Worm (Caenorhabditis elegans): Measurements from ENCODE around the gene F39G3.2.

ce11 chrV:4783313-4783712, 45.7 kb downstream of the F39G3.2 start, which contains the start of gene Y60C6A.1:
- no peak for TF ChIP-seq ztf-11 (tag; optimal IDR thresholded peaks at IDR 0.05)
- TF ChIP-seq ceh-16 (tag; optimal IDR thresholded peaks at IDR 0.05) = no peak
- TF ChIP-seq nhr-237 (tag; optimal IDR thresholded peaks at IDR 0.05) = no peak
- TF ChIP-seq nhr-77 (tag; optimal IDR thresholded peaks at IDR 0.05) = no peak
